Fruit fly (Drosophila melanogaster) whole organism, embryonic: ENCODE measurements around the gene NELF-B.

Experiments
- B-H1 ChIP-seq: fragments of 200-800 bp; sonication (Bioruptor generic); IDR thresholded peaks from 3 replicates; pipeline ENCODE4 v1.3.6; 2022; ENCODE audit warnings: missing biosample characterization, missing genetic modification characterization
- B-H2 ChIP-seq: fragments of 200-800 bp; sonication (Bioruptor generic); optimal IDR thresholded peaks from 2 replicates; lab custom pipeline; 2018; ENCODE audit warnings: missing biosample characterization, mild to moderate bottlenecking, missing genetic modification characterization
- CG10147 ChIP-seq: fragments of 200-800 bp; sonication (Bioruptor generic); optimal IDR thresholded peaks from 2 replicates; lab custom pipeline; 2019; ENCODE audit warnings: missing biosample characterization, mild to moderate bottlenecking, missing genetic modification characterization, moderate library complexity
- CG10565 ChIP-seq: fragments of 200-800 bp; sonication (Bioruptor generic); optimal IDR thresholded peaks from 3 replicates; lab custom pipeline; 2016; ENCODE audit warnings: missing biosample characterization, mild to moderate bottlenecking, missing genetic modification characterization
- CG1233 ChIP-seq: fragments of 200-800 bp; sonication (Bioruptor generic); optimal IDR thresholded peaks from 4 replicates; lab custom pipeline; 2018; ENCODE audit warnings: missing biosample characterization, mild to moderate bottlenecking, missing genetic modification characterization
- CG13296 ChIP-seq: fragments of 200-800 bp; sonication (Bioruptor generic); optimal IDR thresholded peaks from 3 replicates; lab custom pipeline; 2018; ENCODE audit warnings: missing biosample characterization, mild to moderate bottlenecking, missing genetic modification characterization
- CG13624 ChIP-seq: fragments of 200-800 bp; sonication (Bioruptor generic); optimal IDR thresholded peaks from 2 replicates; lab custom pipeline; 2016; ENCODE audit warnings: missing biosample characterization, missing genetic modification characterization
- CG18011 ChIP-seq: fragments of 200-800 bp; sonication (Bioruptor generic); optimal IDR thresholded peaks from 2 replicates; lab custom pipeline; 2017; ENCODE audit warnings: missing biosample characterization, missing genetic modification characterization, mild to moderate bottlenecking, moderate library complexity, missing genotype
- CG18476 ChIP-seq: fragments of 200-800 bp; sonication (Bioruptor generic); optimal IDR thresholded peaks from 2 replicates; lab custom pipeline; 2016; ENCODE audit warnings: missing biosample characterization, mild to moderate bottlenecking, missing genetic modification characterization
- CG3163 ChIP-seq: fragments of 200-800 bp; sonication (Bioruptor generic); optimal IDR thresholded peaks from 3 replicates; lab custom pipeline; 2016; ENCODE audit warnings: missing biosample characterization, missing genetic modification characterization
- CG6791 ChIP-seq: fragments of 200-800 bp; sonication (Bioruptor generic); IDR thresholded peaks from 3 replicates; pipeline ENCODE4 v1.3.6; 2022; ENCODE audit warnings: missing biosample characterization, missing genetic modification characterization; ENCODE audit not compliant: partially characterized antibody
- CG8388 ChIP-seq: fragments of 200-800 bp; sonication (Bioruptor generic); optimal IDR thresholded peaks from 2 replicates; lab custom pipeline; 2019; ENCODE audit warnings: missing biosample characterization, mild to moderate bottlenecking, missing genetic modification characterization, moderate library complexity
- CkIIα-i1 ChIP-seq: fragments of 200-800 bp; sonication (Bioruptor generic); IDR thresholded peaks from 2 replicates; pipeline ENCODE4 v1.3.6; 2022; ENCODE audit warnings: missing biosample characterization, missing genetic modification characterization
- D19B ChIP-seq: fragments of 200-800 bp; sonication (Bioruptor generic); optimal IDR thresholded peaks from 2 replicates; lab custom pipeline; 2017; ENCODE audit warnings: missing biosample characterization, mild to moderate bottlenecking, missing genetic modification characterization
- Dek ChIP-seq: fragments of 200-800 bp; sonication (Bioruptor generic); optimal IDR thresholded peaks from 3 replicates; lab custom pipeline; 2019; ENCODE audit warnings: missing biosample characterization, mild to moderate bottlenecking, missing genetic modification characterization, moderate library complexity
- Dll ChIP-seq: fragments of 200-800 bp; sonication (Bioruptor generic); IDR thresholded peaks from 4 replicates; pipeline ENCODE4 v1.3.6; 2022; ENCODE audit warnings: missing biosample characterization, missing genetic modification characterization; ENCODE audit not compliant: partially characterized antibody
- Doc2 ChIP-seq: fragments of 200-800 bp; sonication (Bioruptor generic); IDR thresholded peaks from 2 replicates; pipeline ENCODE4 v1.3.6; 2022; ENCODE audit warnings: missing biosample characterization, missing genetic modification characterization
- Dp ChIP-seq: fragments of 200-800 bp; sonication (Bioruptor generic); optimal IDR thresholded peaks from 2 replicates; lab custom pipeline; 2018; ENCODE audit warnings: missing biosample characterization, mild to moderate bottlenecking, missing genetic modification characterization, moderate library complexity
- Eip74EF ChIP-seq, 2 experiments: fragments of 200-800 bp in 1 of 2; fragments of >200 bp in 1 of 2; sonication (Bioruptor generic) in 1 of 2; optimal IDR thresholded peaks; 2 replicates each; lab custom pipeline; 2017 to 2019; ENCODE audit warnings: missing biosample characterization in 2 of 2, missing genetic modification characterization in 2 of 2, mild to moderate bottlenecking in 1 of 2, moderate library complexity in 1 of 2
- Fer2 ChIP-seq: fragments of 200-800 bp; sonication (Bioruptor generic); optimal IDR thresholded peaks from 2 replicates; lab custom pipeline; 2018; ENCODE audit warnings: missing biosample characterization, mild to moderate bottlenecking, missing genetic modification characterization, moderate library complexity
- Hmr ChIP-seq: fragments of 200-800 bp; sonication (Bioruptor generic); optimal IDR thresholded peaks from 3 replicates; lab custom pipeline; 2017; ENCODE audit warnings: mild to moderate bottlenecking, missing biosample characterization, missing genetic modification reagents, missing genetic modification characterization
- Lhr ChIP-seq: fragments of 200-800 bp; sonication (Bioruptor generic); optimal IDR thresholded peaks from 3 replicates; lab custom pipeline; 2017; ENCODE audit warnings: mild to moderate bottlenecking, missing biosample characterization, missing genetic modification reagents, missing genetic modification characterization
- Mad ChIP-seq: fragments of 200-800 bp; sonication (Bioruptor generic); optimal IDR thresholded peaks from 2 replicates; lab custom pipeline; 2016; ENCODE audit warnings: missing biosample characterization, missing genetic modification characterization
- NC2β ChIP-seq: fragments of 200-800 bp; sonication (Bioruptor generic); optimal IDR thresholded peaks from 2 replicates; lab custom pipeline; 2016; ENCODE audit warnings: missing biosample characterization, missing genetic modification characterization
- Sox100B ChIP-seq: fragments of 200-800 bp; sonication (Bioruptor generic); optimal IDR thresholded peaks from 3 replicates; lab custom pipeline; 2018; ENCODE audit warnings: missing biosample characterization, mild to moderate bottlenecking, missing genetic modification characterization
- Trl ChIP-seq, 3 experiments: fragments of >200 bp in 2 of 3; fragments of 200-800 bp in 1 of 3; sonication (Bioruptor generic) in 1 of 3; optimal IDR thresholded peaks; 2 replicates in 1 of 3; 3 replicates in 2 of 3; lab custom pipeline; 2016 to 2017; ENCODE audit warnings: missing biosample characterization in 1 of 3, missing genetic modification characterization in 1 of 3
- ac ChIP-seq: fragments of 200-800 bp; sonication (Bioruptor generic); optimal IDR thresholded peaks from 3 replicates; lab custom pipeline; 2017; ENCODE audit warnings: missing biosample characterization, mild to moderate bottlenecking, missing genetic modification characterization
- cg ChIP-seq: fragments of 200-800 bp; sonication (Bioruptor generic); optimal IDR thresholded peaks from 3 replicates; lab custom pipeline; 2019; ENCODE audit warnings: missing biosample characterization, mild to moderate bottlenecking, missing genetic modification characterization, moderate library complexity
- chn ChIP-seq: fragments of 200-800 bp; sonication (Bioruptor generic); optimal IDR thresholded peaks from 2 replicates; lab custom pipeline; 2016; ENCODE audit warnings: missing biosample characterization, missing genetic modification characterization
- corto ChIP-seq: fragments of 200-800 bp; sonication (Bioruptor generic); optimal IDR thresholded peaks from 2 replicates; lab custom pipeline; 2016; ENCODE audit warnings: missing biosample characterization, mild to moderate bottlenecking, missing genetic modification characterization, moderate library complexity
- dati ChIP-seq: fragments of 200-800 bp; sonication (Bioruptor generic); IDR thresholded peaks from 2 replicates; pipeline ENCODE4 v1.3.6; 2022; ENCODE audit warnings: missing biosample characterization, missing genetic modification characterization
- dysf ChIP-seq: fragments of 200-800 bp; sonication (Bioruptor generic); IDR thresholded peaks from 3 replicates; pipeline ENCODE4 v1.3.6; 2022; ENCODE audit warnings: missing biosample characterization, missing genetic modification characterization
- fd64A ChIP-seq: fragments of 200-800 bp; sonication (Bioruptor generic); optimal IDR thresholded peaks from 3 replicates; lab custom pipeline; 2018; ENCODE audit warnings: missing biosample characterization, mild to moderate bottlenecking, missing genetic modification characterization
- fd96Cb ChIP-seq: fragments of 200-800 bp; sonication (Bioruptor generic); optimal IDR thresholded peaks from 2 replicates; lab custom pipeline; 2018; ENCODE audit warnings: missing biosample characterization, mild to moderate bottlenecking, missing genetic modification characterization, moderate library complexity
- hb ChIP-seq: fragments of 200-800 bp; sonication (Bioruptor generic); IDR thresholded peaks from 3 replicates; pipeline ENCODE4 v1.3.6; 2022; ENCODE audit warnings: missing biosample characterization, missing genetic modification characterization; ENCODE audit not compliant: partially characterized antibody
- insv ChIP-seq, 2 experiments: fragments of 200-800 bp; sonication (Bioruptor generic); optimal IDR thresholded peaks; 3 replicates each; lab custom pipeline; 2016 to 2018; ENCODE audit warnings: missing biosample characterization in 2 of 2, missing genetic modification characterization in 2 of 2
- nau ChIP-seq: fragments of 200-800 bp; sonication (Bioruptor generic); optimal IDR thresholded peaks from 3 replicates; lab custom pipeline; 2017; ENCODE audit warnings: missing biosample characterization, mild to moderate bottlenecking, missing genetic modification characterization, missing genetic modification reagents
- phol ChIP-seq: fragments of 200-800 bp; sonication (Bioruptor generic); optimal IDR thresholded peaks from 3 replicates; lab custom pipeline; 2018; ENCODE audit warnings: missing biosample characterization, mild to moderate bottlenecking, missing genetic modification characterization, moderate library complexity
- psq ChIP-seq: fragments of 200-800 bp; sonication (Bioruptor generic); optimal IDR thresholded peaks from 2 replicates; lab custom pipeline; 2017; ENCODE audit warnings: missing biosample characterization, missing genetic modification characterization
- pum ChIP-seq: fragments of 200-800 bp; sonication (Bioruptor generic); optimal IDR thresholded peaks from 2 replicates; lab custom pipeline; 2016; ENCODE audit warnings: missing biosample characterization, missing genetic modification characterization
- rib ChIP-seq: fragments of 200-800 bp; sonication (Bioruptor generic); IDR thresholded peaks from 2 replicates; pipeline ENCODE4 v1.3.6; 2022; ENCODE audit warnings: missing biosample characterization, missing genetic modification characterization
- schlank ChIP-seq: fragments of 200-800 bp; sonication (Bioruptor generic); optimal IDR thresholded peaks from 2 replicates; lab custom pipeline; 2018; ENCODE audit warnings: missing biosample characterization, mild to moderate bottlenecking, missing genetic modification characterization
- scrt ChIP-seq: fragments of 200-800 bp; sonication (Bioruptor generic); optimal IDR thresholded peaks from 2 replicates; lab custom pipeline; 2018; ENCODE audit warnings: missing biosample characterization, mild to moderate bottlenecking, missing genetic modification characterization, moderate library complexity
- sens-2 ChIP-seq: fragments of 200-800 bp; sonication (Bioruptor generic); IDR thresholded peaks from 2 replicates; pipeline ENCODE4 v1.3.6; 2022; ENCODE audit warnings: missing biosample characterization, missing genetic modification characterization
- sima ChIP-seq: fragments of 200-800 bp; sonication (Bioruptor generic); optimal IDR thresholded peaks from 2 replicates; lab custom pipeline; 2016; ENCODE audit warnings: missing biosample characterization, missing genetic modification characterization
- sob ChIP-seq: fragments of 200-800 bp; sonication (Bioruptor generic); IDR thresholded peaks from 2 replicates; pipeline ENCODE4 v1.3.6; 2022; ENCODE audit warnings: missing biosample characterization, missing genetic modification characterization
- trh ChIP-seq: fragments of 200-800 bp; sonication (Bioruptor generic); optimal IDR thresholded peaks from 2 replicates; lab custom pipeline; 2016; ENCODE audit warnings: missing biosample characterization, missing genetic modification characterization
- zen2 ChIP-seq: fragments of 200-800 bp; sonication (Bioruptor generic); IDR thresholded peaks from 3 replicates; pipeline ENCODE4 v1.3.6; 2022; ENCODE audit warnings: missing biosample characterization, missing genetic modification characterization; ENCODE audit not compliant: partially characterized antibody

The NELF-B gene

dm6 chrX:7700239-7700793, 27.8 kb downstream of the NELF-B start (continued):
- TF ChIP-seq Dll (GFP tag; lab: Robert Waterston, UW) = no peak
- TF ChIP-seq psq (GFP tag; lab: Kevin White, UChicago) = peak; percentile 68
- TF ChIP-seq CG8388 = peak; percentile 98
- peak; percentile 88 for TF ChIP-seq B-H1 (GFP tag; lab: Robert Waterston, UW)
- TF ChIP-seq Lhr (GFP tag; lab: Kevin White, UChicago) = peak; percentile 47
- TF ChIP-seq schlank (tag; lab: Kevin White, UChicago) = peak; percentile 87
- peak; percentile 86 for TF ChIP-seq Sox100B (GFP tag; lab: Kevin White, UChicago)
- no peak for TF ChIP-seq zen2 (GFP tag; lab: Robert Waterston, UW)
- TF ChIP-seq fd64A = peak; percentile 84
- TF ChIP-seq Dek (tag; lab: Kevin White, UChicago) = peak; percentile 90
- TF ChIP-seq dati = peak; percentile 85
- TF ChIP-seq phol (tag; lab: Kevin White, UChicago) = peak; percentile 89
- TF ChIP-seq sob (GFP tag; lab: Robert Waterston, UW) = peak; percentile 92
- peak; percentile 80 for TF ChIP-seq D19B (GFP tag; lab: Kevin White, UChicago)
- peak; percentile 9; the same call in 1 of the 2 replicates for TF ChIP-seq CkIIα-i1 (GFP tag; lab: Robert Waterston, UW)
- peak in 1 of 2 experiments; percentile 42 for TF ChIP-seq insv (GFP tag; optimal IDR thresholded peaks at IDR 0.05; lab: Kevin White, UChicago)
- no peak for TF ChIP-seq CG6791 (GFP tag; lab: Robert Waterston, UW)
- TF ChIP-seq rib (GFP tag; lab: Robert Waterston, UW) = peak; percentile 92
- no peak for TF ChIP-seq Dp (GFP tag; lab: Kevin White, UChicago)
- peak; percentile 24 for TF ChIP-seq sima (GFP tag; lab: Kevin White, UChicago)
- peak; percentile 83 for TF ChIP-seq nau
- peak; percentile 50 for TF ChIP-seq corto (GFP tag; lab: Kevin White, UChicago)
- peak; percentile 96 for TF ChIP-seq dysf (GFP tag; lab: Robert Waterston, UW)
- TF ChIP-seq Hmr (GFP tag; lab: Kevin White, UChicago) = peak; percentile 85
- TF ChIP-seq CG10565 (GFP tag; lab: Kevin White, UChicago) = peak; percentile 54
- TF ChIP-seq CG1233 = peak; percentile 89
- TF ChIP-seq Mad = peak; percentile 82
- peak; percentile 78 for TF ChIP-seq scrt
- TF ChIP-seq CG18476 = peak; percentile 86
- TF ChIP-seq sens-2 = peak; percentile 89
- peak; percentile 92 for TF ChIP-seq chn
- TF ChIP-seq NC2β (GFP tag; lab: Kevin White, UChicago) = peak; percentile 76
- peak; percentile 94 for TF ChIP-seq CG13624 (GFP tag; lab: Kevin White, UChicago)
- TF ChIP-seq CG3163 (GFP tag; lab: Kevin White, UChicago) = peak; percentile 80
- TF ChIP-seq trh (GFP tag; lab: Kevin White, UChicago) = peak; percentile 39
- TF ChIP-seq Fer2 = peak; percentile 87
- peak; percentile 92 for TF ChIP-seq fd96Cb (tag; lab: Kevin White, UChicago)
- TF ChIP-seq cg (GFP tag; lab: Kevin White, UChicago) = peak; percentile 2
- peak in 1 of 2 experiments; percentile 78 for TF ChIP-seq Eip74EF (GFP tag; optimal IDR thresholded peaks at IDR 0.05; lab: Kevin White, UChicago)
- TF ChIP-seq ac (GFP tag; lab: Kevin White, UChicago) = no peak
- TF ChIP-seq hb = no peak
- peak; percentile 95 for TF ChIP-seq B-H2 (GFP tag; lab: Kevin White, UChicago)
- peak; percentile 81 for TF ChIP-seq pum (GFP tag; lab: Kevin White, UChicago)
- peak; percentile 91 for TF ChIP-seq CG13296 (GFP tag; lab: Kevin White, UChicago)
- TF ChIP-seq Doc2 (GFP tag; lab: Robert Waterston, UW) = peak; percentile 77
- TF ChIP-seq CG18011 (GFP tag; lab: Kevin White, UChicago) = peak; percentile 71
- TF ChIP-seq CG10147 (GFP tag; lab: Kevin White, UChicago) = peak; percentile 83
- TF ChIP-seq Trl (optimal IDR thresholded peaks at IDR 0.05; lab: Kevin White, UChicago) = no peak
- peak; percentile 75 for TF ChIP-seq Trl (GFP tag; optimal IDR thresholded peaks at IDR 0.05; lab: Kevin White, UChicago)
